Fruit fly (Drosophila melanogaster) Kc167 (cell line): ENCODE measurements around the gene CG43391.

Experiments
- Myc ChIP-seq: fragments of >200 bp; optimal IDR thresholded peaks from 2 replicates; lab custom pipeline; 2017; ENCODE audit warnings: missing external identifiers
- Sin3A ChIP-seq: fragments of >200 bp; optimal IDR thresholded peaks from 2 replicates; lab custom pipeline; 2018; ENCODE audit warnings: missing external identifiers
- h ChIP-seq: fragments of >200 bp; optimal IDR thresholded peaks from 3 replicates; lab custom pipeline; 2018; ENCODE audit warnings: missing external identifiers
- insv ChIP-seq: fragments of >200 bp; optimal IDR thresholded peaks from 3 replicates; lab custom pipeline; 2018; ENCODE audit warnings: missing external identifiers
- psq ChIP-seq: fragments of >200 bp; optimal IDR thresholded peaks from 2 replicates; lab custom pipeline; 2017; ENCODE audit warnings: missing external identifiers
- ttk ChIP-seq: sonication (Bioruptor generic); optimal IDR thresholded peaks from 2 replicates; lab custom pipeline; 2017; ENCODE audit warnings: missing external identifiers

Gene CG43391

DNA sequence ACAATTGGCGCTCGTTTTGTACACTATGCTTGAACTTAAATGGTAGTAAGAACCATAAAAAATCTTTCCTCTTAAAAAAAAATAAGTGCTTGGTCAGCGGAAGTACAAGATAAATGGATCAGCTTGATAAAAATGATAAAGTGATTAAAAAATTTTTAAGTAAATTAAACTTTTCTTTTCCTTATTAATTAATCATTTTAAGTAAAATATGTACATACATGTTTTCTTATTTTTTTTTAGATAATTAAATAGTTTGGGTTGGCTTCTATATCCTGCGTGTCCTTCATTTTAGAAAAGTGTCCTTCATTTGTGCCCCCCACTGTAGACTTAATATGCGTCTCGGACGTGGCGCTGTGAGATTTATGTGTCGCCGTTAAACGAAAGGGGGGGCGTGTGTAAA, 24.2 kb downstream of the CG43391 start:
- TF ChIP-seq Myc (lab: Kevin White, UChicago) (no peak), Sin3A (no peak), insv (lab: Kevin White, UChicago) (no peak), ttk (no peak), h (lab: Kevin White, UChicago) (no peak), psq (lab: Kevin White, UChicago) (no peak)

DNA sequence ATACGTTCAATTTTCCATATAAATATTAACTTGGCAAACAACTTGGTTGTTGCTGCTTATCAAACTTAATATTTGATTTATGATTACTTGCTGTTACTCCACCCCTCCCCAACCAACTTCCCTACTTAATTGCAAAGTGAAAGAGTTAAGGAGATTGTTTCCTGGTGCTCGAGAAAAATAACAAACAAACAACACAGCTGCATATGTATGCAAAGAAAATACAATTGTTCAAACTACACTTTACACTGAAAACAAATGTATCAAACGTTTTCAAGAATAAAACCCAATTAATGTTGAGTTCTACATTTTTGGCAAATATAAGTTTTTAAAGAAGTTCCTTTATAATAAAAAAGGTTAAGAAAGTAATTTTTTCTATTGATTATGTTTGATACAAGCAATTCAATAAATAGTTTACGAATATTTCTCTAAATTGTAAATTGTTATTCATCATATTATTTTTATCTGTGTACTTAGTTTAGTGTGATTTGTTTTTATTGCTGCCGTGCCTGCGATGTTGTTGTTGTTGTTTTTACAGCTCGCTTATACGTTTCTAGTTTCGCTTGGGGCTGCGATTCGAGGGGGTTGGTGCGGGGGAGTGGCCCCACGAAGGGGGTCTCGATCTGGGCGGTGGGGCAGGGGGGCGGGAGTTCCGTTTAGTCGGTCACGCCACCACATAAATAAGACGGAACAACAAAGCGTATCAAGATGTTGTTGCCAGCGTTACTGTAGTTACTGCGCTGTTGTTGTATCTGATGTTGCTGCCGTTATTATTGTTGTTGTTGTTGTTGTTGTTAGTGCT, 25.0 kb downstream of the CG43391 start:
- TF ChIP-seq ttk, result no peak
- TF ChIP-seq psq (lab: Kevin White, UChicago), result no peak
- TF ChIP-seq Sin3A, result no peak
- no peak for TF ChIP-seq h (lab: Kevin White, UChicago)
- TF ChIP-seq Myc (lab: Kevin White, UChicago), result no peak
- no peak for TF ChIP-seq insv (lab: Kevin White, UChicago)

DNA sequence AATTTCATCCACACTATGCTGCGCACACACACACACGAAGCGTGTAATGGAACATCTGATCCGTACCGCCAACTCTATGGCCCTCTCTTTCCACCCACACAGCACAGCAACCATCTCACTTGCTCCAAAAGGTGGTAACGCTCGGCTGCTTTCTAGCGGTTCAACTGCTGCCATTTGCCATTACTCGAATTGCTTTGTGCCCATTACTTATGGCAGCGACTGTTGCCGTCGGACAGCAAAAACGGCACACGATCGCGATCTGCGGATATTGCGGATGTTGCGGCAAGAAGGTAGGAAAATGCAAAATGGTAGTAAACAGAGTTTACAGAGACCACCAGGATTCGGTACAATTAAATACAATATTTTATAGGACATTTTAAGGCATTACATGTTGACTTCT, 26.0 kb downstream of the CG43391 start:
- no peak for TF ChIP-seq insv (lab: Kevin White, UChicago)
- no peak for TF ChIP-seq ttk
- TF ChIP-seq Sin3A, result no peak
- TF ChIP-seq h (lab: Kevin White, UChicago), result no peak
- no peak for TF ChIP-seq Myc (lab: Kevin White, UChicago)
- no peak for TF ChIP-seq psq (lab: Kevin White, UChicago)

DNA sequence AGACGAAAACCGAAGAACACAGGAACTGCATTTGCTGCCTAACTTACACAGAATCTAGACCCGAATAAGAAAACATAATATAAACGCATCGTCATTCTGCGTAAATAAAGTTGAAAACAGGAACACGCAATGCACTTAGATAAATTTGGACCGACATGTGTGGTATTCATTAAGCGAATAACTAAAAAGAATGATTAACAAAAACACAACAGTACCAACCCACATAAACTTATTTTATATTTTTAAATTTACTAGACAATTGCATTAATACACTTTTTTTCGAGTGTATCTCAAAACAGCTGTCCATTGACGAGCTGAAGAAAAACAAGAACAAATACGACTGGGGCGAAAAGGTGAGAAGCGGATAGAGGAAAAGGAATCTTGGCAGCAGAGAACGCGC, 26.5 kb downstream of the CG43391 start:
- TF ChIP-seq Myc (lab: Kevin White, UChicago), result no peak

DNA sequence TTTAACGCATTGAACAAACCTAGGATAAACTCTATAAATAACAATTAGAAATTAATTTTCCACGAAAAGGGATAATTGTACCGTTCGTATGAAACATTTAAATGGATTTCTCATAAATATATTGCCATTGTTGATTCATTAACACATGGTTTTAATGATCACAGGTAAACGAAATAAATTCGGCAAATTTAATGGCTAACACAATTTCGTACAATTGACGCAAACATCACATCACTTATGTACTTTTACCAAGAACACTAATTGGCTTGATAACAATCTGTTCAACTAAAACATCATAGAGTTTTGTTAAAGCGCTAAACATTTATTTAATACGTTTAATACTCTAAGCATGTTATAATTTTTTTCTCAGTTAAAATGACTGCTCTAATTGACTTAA, 27.1 kb downstream of the CG43391 start:
- TF ChIP-seq ttk (no peak), Sin3A (no peak), h (lab: Kevin White, UChicago) (no peak), Myc (lab: Kevin White, UChicago) (no peak), psq (lab: Kevin White, UChicago) (no peak), insv (lab: Kevin White, UChicago) (no peak)

DNA sequence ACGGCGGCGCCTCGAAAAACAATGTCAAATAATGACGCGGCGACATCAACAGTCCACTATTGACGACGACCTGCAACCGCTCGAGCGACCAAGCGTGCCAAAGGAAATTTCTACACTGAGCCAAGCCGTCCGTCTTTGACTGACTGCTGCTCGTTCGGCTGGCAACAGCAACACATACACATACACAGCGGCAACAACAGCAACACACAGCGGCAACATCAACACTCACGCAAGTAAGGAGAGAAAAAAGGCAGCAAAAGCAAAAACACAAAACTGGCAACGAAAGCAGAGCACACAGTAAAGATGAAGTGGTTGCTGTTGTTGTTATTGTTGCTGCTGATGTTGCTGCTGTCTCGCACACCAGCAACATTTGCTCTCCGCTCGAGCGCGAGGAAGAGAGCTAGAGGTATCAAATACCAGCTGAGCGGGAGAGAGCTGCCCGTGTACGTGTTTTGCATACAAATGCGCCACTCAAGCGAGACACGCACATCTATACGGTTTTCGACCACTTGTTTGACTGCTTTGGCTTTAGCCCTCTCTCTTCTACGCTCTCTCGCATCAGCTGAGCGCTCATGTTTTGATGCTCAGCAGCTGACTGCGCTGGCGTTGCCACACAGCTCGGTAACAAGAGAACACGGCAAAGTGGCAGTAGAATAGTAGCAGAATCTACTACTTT, 27.7 kb downstream of the CG43391 start:
- TF ChIP-seq insv (lab: Kevin White, UChicago) (no peak), psq (lab: Kevin White, UChicago) (no peak), Myc (lab: Kevin White, UChicago) (no peak), Sin3A (no peak), h (lab: Kevin White, UChicago) (no peak), ttk (no peak)

DNA sequence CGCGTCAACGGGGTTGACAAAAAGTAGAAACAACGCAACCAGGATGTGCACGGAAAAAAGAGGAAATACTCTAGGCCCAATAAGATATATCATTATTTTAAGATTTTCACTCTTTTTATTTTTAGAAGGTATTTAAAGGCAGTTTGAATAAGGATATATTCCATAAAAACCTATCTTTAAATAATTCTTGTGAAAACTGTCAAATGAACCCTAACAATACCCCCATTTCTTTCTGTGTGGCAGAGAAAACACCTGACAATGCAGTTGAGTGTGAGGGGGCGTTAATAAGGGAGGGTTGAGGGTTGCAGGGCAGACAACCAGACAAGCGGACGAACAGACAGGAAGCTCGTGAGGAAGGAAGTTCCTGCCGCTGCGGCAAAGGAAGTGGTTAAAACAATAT, 28.9 kb downstream of the CG43391 start:
- TF ChIP-seq insv (lab: Kevin White, UChicago) (no peak), h (lab: Kevin White, UChicago) (no peak), Sin3A (no peak), Myc (lab: Kevin White, UChicago) (no peak), psq (lab: Kevin White, UChicago) (no peak), ttk (no peak)

DNA sequence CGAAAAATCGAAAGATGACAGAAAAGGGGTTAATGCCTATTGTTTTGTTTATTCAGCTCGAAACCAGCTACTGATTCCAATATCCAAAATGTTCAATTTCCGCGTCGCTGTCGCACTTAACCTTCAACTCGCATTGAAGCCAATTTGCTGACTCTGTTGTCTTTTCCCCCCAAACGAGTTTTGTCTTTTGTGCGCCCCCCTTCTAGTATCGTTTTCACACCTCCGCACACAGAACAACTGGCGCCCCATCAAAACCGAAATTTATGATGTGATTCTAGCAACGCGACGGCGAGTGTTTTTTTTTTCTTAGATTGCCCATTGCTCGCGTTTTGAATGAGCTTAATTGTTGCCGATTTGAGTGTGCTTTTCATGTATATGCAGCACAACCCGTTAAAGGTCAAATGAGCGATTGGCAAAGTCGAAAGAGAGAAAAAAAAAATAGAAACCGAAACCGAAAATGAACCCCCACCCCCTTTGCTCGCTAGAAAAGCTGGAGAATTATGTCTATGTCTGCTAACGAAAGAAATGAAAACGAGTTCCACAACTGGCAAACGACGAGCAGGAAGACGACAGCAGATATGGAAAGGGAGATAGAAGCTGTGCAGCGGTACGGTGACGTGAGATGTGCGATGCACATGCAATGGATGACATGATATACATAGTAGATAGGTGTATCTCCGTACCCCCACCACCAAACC, 30.3 kb downstream of the CG43391 start:
- TF ChIP-seq Myc (lab: Kevin White, UChicago) (no peak), Sin3A (no peak), psq (lab: Kevin White, UChicago) (no peak), h (lab: Kevin White, UChicago) (no peak), insv (lab: Kevin White, UChicago) (no peak)

DNA sequence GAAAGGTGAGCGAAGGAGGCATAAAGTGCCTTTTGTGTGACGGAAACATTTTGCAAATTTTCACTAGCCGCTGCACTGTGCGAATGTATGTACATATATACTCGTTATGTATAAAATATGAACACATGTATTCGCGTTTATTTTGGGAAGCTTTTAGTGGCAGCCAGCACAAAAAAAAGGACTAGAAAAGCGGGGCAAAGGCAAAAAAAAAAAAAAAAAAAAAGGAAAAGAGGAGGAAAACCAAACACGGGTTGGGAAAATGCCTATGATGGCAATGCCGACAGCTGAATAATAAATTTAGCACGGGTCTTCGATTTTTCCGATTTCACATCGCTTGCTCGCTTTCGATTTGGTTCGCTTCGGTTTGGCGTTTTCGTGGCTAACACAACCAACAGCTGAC, 31.4 kb downstream of the CG43391 start:
- TF ChIP-seq insv (lab: Kevin White, UChicago) (no peak), psq (lab: Kevin White, UChicago) (no peak), h (lab: Kevin White, UChicago) (no peak), Sin3A (no peak), Myc (lab: Kevin White, UChicago) (no peak), ttk (no peak)

DNA sequence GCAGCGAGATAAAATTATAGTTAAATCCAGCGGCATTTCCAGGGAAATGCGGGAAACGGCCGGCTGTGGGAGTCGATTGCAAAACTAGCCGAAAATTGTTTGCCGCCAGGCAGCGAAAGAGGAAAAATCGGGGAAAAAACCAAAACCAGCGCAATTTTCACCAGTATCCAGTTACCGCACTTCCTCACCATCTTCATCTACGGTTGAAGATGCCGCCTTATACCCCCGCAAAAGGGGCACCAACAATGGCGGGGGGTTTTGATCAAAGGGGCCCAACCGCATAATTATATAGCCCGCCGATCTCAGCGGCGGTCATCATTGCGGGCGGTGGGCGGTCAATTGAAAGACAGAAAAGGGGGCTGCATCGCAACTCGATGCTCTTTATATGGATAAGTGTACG, 32.8 kb downstream of the CG43391 start:
- TF ChIP-seq psq (lab: Kevin White, UChicago) (no peak), insv (lab: Kevin White, UChicago) (no peak), Myc (lab: Kevin White, UChicago) (no peak), Sin3A (no peak), ttk (no peak), h (lab: Kevin White, UChicago) (no peak)

DNA sequence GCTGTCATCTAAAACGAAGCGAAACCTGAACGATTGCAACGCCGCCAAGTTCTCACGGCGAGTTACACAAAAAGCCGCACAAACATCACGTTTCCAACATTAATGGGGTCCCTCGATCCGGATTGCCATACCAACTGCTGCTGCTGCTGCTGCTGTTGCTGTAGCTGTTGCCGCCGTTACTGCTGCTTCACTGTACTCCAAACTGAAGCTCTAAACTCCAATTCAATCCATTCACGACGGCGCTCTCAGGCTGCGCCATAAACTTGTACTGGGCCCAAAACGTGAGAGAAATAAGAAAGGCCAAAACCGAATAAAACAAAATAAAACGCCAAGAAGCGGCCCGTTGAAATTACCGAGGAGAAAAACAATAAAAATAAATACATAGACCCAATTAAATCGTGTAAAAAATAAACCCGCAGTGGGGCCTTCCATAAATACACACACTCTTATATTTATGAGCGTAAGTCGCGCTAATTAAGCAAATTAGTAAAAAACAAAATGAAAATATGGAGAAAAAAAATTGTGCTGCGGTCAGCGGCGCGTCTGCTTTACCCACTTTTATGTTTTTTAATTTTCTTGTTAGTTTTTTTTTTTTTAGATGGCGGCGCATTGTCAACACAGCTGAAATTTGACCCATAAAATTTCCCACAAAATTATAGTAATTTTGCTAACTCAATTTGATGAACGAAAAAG, 33.4 kb downstream of the CG43391 start:
- TF ChIP-seq ttk, result no peak
- TF ChIP-seq psq (lab: Kevin White, UChicago), result no peak
- no peak for TF ChIP-seq h (lab: Kevin White, UChicago)
- no peak for TF ChIP-seq Myc (lab: Kevin White, UChicago)
- no peak for TF ChIP-seq insv (lab: Kevin White, UChicago)
- TF ChIP-seq Sin3A, result no peak
